Worm (Caenorhabditis elegans): ENCODE results near the gene sre-20.

Gene sre-20

ce11 chrV:12814022-12814421 is 29.3 kb upstream of the sre-20 start, which contains the start of gene ZC443.3:
ZC443.3 (minus strand) TSS chrV:12814122.
- TF ChIP-seq F13H6.1 (tag; optimal IDR thresholded peaks at IDR 0.05) (no peak), unc-39 (tag; optimal IDR thresholded peaks at IDR 0.05) (no peak), nhr-23 (tag; optimal IDR thresholded peaks at IDR 0.05) (no peak), nhr-11 (tag; optimal IDR thresholded peaks at IDR 0.05) (no peak), crh-2 (tag; optimal IDR thresholded peaks at IDR 0.05) (no peak), ztf-1 (GFP tag; conservative IDR thresholded peaks at IDR 0.05) (no peak), egl-27 (tag; optimal IDR thresholded peaks at IDR 0.05) (no peak), dmd-4 (tag; optimal IDR thresholded peaks at IDR 0.05) (no peak)

ce11 chrV:12811810-12812209 is 27.0 kb upstream of the sre-20 start:
- TF ChIP-seq lsy-2 (tag; optimal IDR thresholded peaks at IDR 0.05) (peak in 1 of 2 experiments; percentile 5), egl-27 (tag; optimal IDR thresholded peaks at IDR 0.05) (no peak), ama-1 (optimal IDR thresholded peaks at IDR 0.05) (peak; percentile 15), ZK546.5 (tag; optimal IDR thresholded peaks at IDR 0.05) (no peak)

ce11 chrV:12811126-12811525 is 26.4 kb upstream of the sre-20 start, which contains the start of gene ZC443.2:
ZC443.2 (minus strand) TSS chrV:12811192.
- TF ChIP-seq unc-55 (GFP tag; optimal IDR thresholded peaks at IDR 0.05) (peak; percentile 64), unc-62 (GFP tag; optimal IDR thresholded peaks at IDR 0.05) (no peak), C34F6.9 (tag; optimal IDR thresholded peaks at IDR 0.05) (no peak)

ce11 chrV:12809876-12810275 is 25.1 kb upstream of the sre-20 start, which contains the start of gene ZC443.1:
ZC443.1 (minus strand) TSS chrV:12810080.
- TF ChIP-seq gmeb-1 (tag; optimal IDR thresholded peaks at IDR 0.05) (no peak), unc-39 (tag; optimal IDR thresholded peaks at IDR 0.05) (no peak), mbf-1 (tag; optimal IDR thresholded peaks at IDR 0.05) (no peak), nhr-12 (tag; optimal IDR thresholded peaks at IDR 0.05) (no peak), nhr-11 (tag; optimal IDR thresholded peaks at IDR 0.05) (no peak), nhr-23 (tag; optimal IDR thresholded peaks at IDR 0.05) (no peak), ztf-1 (GFP tag; conservative IDR thresholded peaks at IDR 0.05) (no peak), lin-39 (tag; optimal IDR thresholded peaks at IDR 0.05) (no peak), crh-2 (tag; optimal IDR thresholded peaks at IDR 0.05) (no peak), ztf-11 (tag; optimal IDR thresholded peaks at IDR 0.05) (no peak), nhr-10 (tag; optimal IDR thresholded peaks at IDR 0.05) (no peak), sma-9 (GFP tag; optimal IDR thresholded peaks at IDR 0.05) (no peak), sma-9 (tag; optimal IDR thresholded peaks at IDR 0.05) (no peak), nhr-21 (tag; optimal IDR thresholded peaks at IDR 0.05) (no peak)

ce11 chrV:12806190-12806589 is 21.4 kb upstream of the sre-20 start, which contains the start of gene ZC443.7:
ZC443.7 (plus strand) TSS chrV:12806490.
- TF ChIP-seq F13H6.1 (tag; optimal IDR thresholded peaks at IDR 0.05) (no peak), zag-1 (tag; optimal IDR thresholded peaks at IDR 0.05) (no peak), sma-3 (GFP tag; optimal IDR thresholded peaks at IDR 0.05) (no peak), unc-39 (tag; optimal IDR thresholded peaks at IDR 0.05) (no peak), sem-4 (tag; optimal IDR thresholded peaks at IDR 0.05) (no peak), mbf-1 (tag; optimal IDR thresholded peaks at IDR 0.05) (no peak), nhr-25 (tag; optimal IDR thresholded peaks at IDR 0.05) (no peak), nhr-77 (tag; optimal IDR thresholded peaks at IDR 0.05) (no peak), nhr-23 (tag; optimal IDR thresholded peaks at IDR 0.05) (no peak), ceh-16 (tag; optimal IDR thresholded peaks at IDR 0.05) (no peak), alr-1 (tag; optimal IDR thresholded peaks at IDR 0.05) (no peak), unc-62 (GFP tag; optimal IDR thresholded peaks at IDR 0.05) (no peak), Y55F3AM.14 (GFP tag; optimal IDR thresholded peaks at IDR 0.05) (no peak), lsy-2 (tag; optimal IDR thresholded peaks at IDR 0.05) (no peak), crh-2 (tag; optimal IDR thresholded peaks at IDR 0.05) (no peak), lin-39 (tag; optimal IDR thresholded peaks at IDR 0.05) (no peak), elt-3 (tag; optimal IDR thresholded peaks at IDR 0.05) (no peak), lin-13 (GFP tag; optimal IDR thresholded peaks at IDR 0.05) (no peak), peb-1 (tag; optimal IDR thresholded peaks at IDR 0.05) (no peak)

- TF ChIP-seq unc-39 (tag; optimal IDR thresholded peaks at IDR 0.05) (no peak), ztf-11 (tag; optimal IDR thresholded peaks at IDR 0.05) (no peak), elt-1 (tag; optimal IDR thresholded peaks at IDR 0.05) (no peak), lsy-2 (tag; optimal IDR thresholded peaks at IDR 0.05) (no peak), nhr-129 (tag; optimal IDR thresholded peaks at IDR 0.05) (no peak), ZK546.5 (tag; optimal IDR thresholded peaks at IDR 0.05) (no peak), nhr-21 (tag; optimal IDR thresholded peaks at IDR 0.05) (no peak), ztf-1 (GFP tag; conservative IDR thresholded peaks at IDR 0.05) (no peak)
These were observed 18.5 kb upstream of the sre-20 start, which contains the start of gene srbc-45 for ce11 chrV:12803274-12803673. srbc-45 (plus strand) TSS chrV:12803574.

All from whole organism, L2 larva.